Worm (Caenorhabditis elegans) whole organism, young adult: ENCODE measurements around the gene H14A12.3.

Experiments
- C06A6.2 ChIP-seq: fragments of 200-800 bp; sonication (Bioruptor generic); conservative IDR thresholded peaks from 2 replicates; pipeline ENCODE4 v1.3.6; 2022; ENCODE audit warnings: missing genetic modification characterization, missing compliant biosample characterization
- F10E7.11 ChIP-seq: sonication (generic microtip); optimal IDR thresholded peaks from 2 replicates; lab custom pipeline; 2017; ENCODE audit warnings: mild to moderate bottlenecking, missing genetic modification characterization, moderate library complexity, missing compliant biosample characterization
- F22D6.2 ChIP-seq: sonication (generic microtip); optimal IDR thresholded peaks from 2 replicates; lab custom pipeline; 2016; ENCODE audit warnings: mild to moderate bottlenecking, missing genetic modification characterization, missing compliant biosample characterization
- F39B2.1 ChIP-seq: fragments of 200-800 bp; sonication (Bioruptor generic); IDR thresholded peaks from 2 replicates; pipeline ENCODE4 v1.3.6; 2022; ENCODE audit warnings: missing genetic modification reagents, missing genetic modification characterization, missing compliant biosample characterization
- F49E8.2 ChIP-seq: sonication (generic microtip); optimal IDR thresholded peaks from 3 replicates; lab custom pipeline; 2017; ENCODE audit warnings: missing genetic modification characterization, mild to moderate bottlenecking, missing compliant biosample characterization, antibody characterized with exemption, moderate library complexity; ENCODE audit not compliant: insufficient read depth
- Y67H2A.10 ChIP-seq: fragments of 200-800 bp; sonication (Bioruptor generic); conservative IDR thresholded peaks from 2 replicates; pipeline ENCODE4 v1.3.6; 2022; ENCODE audit warnings: missing genetic modification reagents, missing genetic modification characterization, missing compliant biosample characterization
- akir-1 ChIP-seq: fragments of 200-800 bp; sonication (Bioruptor generic); optimal IDR thresholded peaks from 2 replicates; lab custom pipeline; 2018; ENCODE audit warnings: mild to moderate bottlenecking, missing genetic modification characterization, moderate library complexity, missing compliant biosample characterization
- atf-7 ChIP-seq: sonication (generic microtip); optimal IDR thresholded peaks from 2 replicates; lab custom pipeline; 2017; ENCODE audit warnings: mild to moderate bottlenecking, missing genetic modification characterization, missing compliant biosample characterization
- athp-1 ChIP-seq: sonication (generic microtip); optimal IDR thresholded peaks from 2 replicates; lab custom pipeline; 2017; ENCODE audit warnings: mild to moderate bottlenecking, missing genetic modification characterization, missing compliant biosample characterization
- attf-3 ChIP-seq: fragments of 200-800 bp; sonication (Bioruptor generic); conservative IDR thresholded peaks from 2 replicates; pipeline ENCODE4 v1.3.6; 2022; ENCODE audit warnings: missing genetic modification reagents, missing genetic modification characterization, missing compliant biosample characterization
- ccch-3 ChIP-seq: fragments of 200-800 bp; sonication (Bioruptor generic); optimal IDR thresholded peaks from 2 replicates; lab custom pipeline; 2018; ENCODE audit warnings: mild to moderate bottlenecking, missing genetic modification characterization, missing compliant biosample characterization
- cebp-1 ChIP-seq, 2 experiments: fragments of 200-800 bp in 1 of 2; sonication (Bioruptor generic) in 1 of 2; sonication (generic microtip) in 1 of 2; IDR thresholded peaks in 1 of 2; optimal IDR thresholded peaks in 1 of 2; 2 replicates each; pipeline versions ENCODE4 v1.3.6 to Lab custom; 2017 to 2022; ENCODE audit warnings: missing compliant biosample characterization in 2 of 2, missing genetic modification characterization in 2 of 2, mild to moderate bottlenecking in 1 of 2, missing genetic modification reagents in 1 of 2, moderate library complexity in 1 of 2
- ceh-58 ChIP-seq: fragments of 200-800 bp; sonication (Bioruptor generic); IDR thresholded peaks from 2 replicates; pipeline ENCODE4 v1.3.6; 2022; ENCODE audit warnings: missing genetic modification characterization, missing compliant biosample characterization
- ceh-79 ChIP-seq: sonication (generic microtip); optimal IDR thresholded peaks from 2 replicates; lab custom pipeline; 2017; ENCODE audit warnings: mild to moderate bottlenecking, missing genetic modification characterization, missing compliant biosample characterization
- dox-1 ChIP-seq: fragments of 200-800 bp; sonication (Bioruptor generic); IDR thresholded peaks from 2 replicates; pipeline ENCODE4 v1.3.6; 2022; ENCODE audit warnings: missing genetic modification reagents, missing genetic modification characterization, missing compliant biosample characterization
- egl-44 ChIP-seq: fragments of 200-800 bp; sonication (Bioruptor generic); IDR thresholded peaks from 2 replicates; pipeline ENCODE4 v1.3.6; 2022; ENCODE audit warnings: missing genetic modification reagents, missing genetic modification characterization, missing compliant biosample characterization
- hrde-1 ChIP-seq: sonication (generic microtip); optimal IDR thresholded peaks from 2 replicates; lab custom pipeline; 2016; ENCODE audit warnings: missing genetic modification characterization, mild to moderate bottlenecking, missing compliant biosample characterization, moderate library complexity, missing genotype, missing genetic modification reagents, borderline replicate concordance
- let-607 ChIP-seq, 2 experiments: fragments of 200-800 bp in 1 of 2; sonication (Bioruptor generic) in 1 of 2; sonication (generic microtip) in 1 of 2; optimal IDR thresholded peaks; 2 replicates each; lab custom pipeline; 2016 to 2018; ENCODE audit warnings: mild to moderate bottlenecking in 2 of 2, missing compliant biosample characterization in 2 of 2, missing genetic modification characterization in 2 of 2, moderate library complexity in 2 of 2, missing genotype in 1 of 2
- lin-35 ChIP-seq, 3 experiments: fragments of 150-350 bp in 2 of 3; sonication (generic microtip) in 1 of 3; optimal IDR thresholded peaks; 2 replicates each; lab custom pipeline; 2014 to 2018; ENCODE audit warnings: missing biosample characterization in 3 of 3, missing genetic modification characterization in 3 of 3, missing genetic modification reagents in 3 of 3
- madf-10 ChIP-seq: sonication (generic microtip); optimal IDR thresholded peaks from 2 replicates; lab custom pipeline; 2016; ENCODE audit warnings: mild to moderate bottlenecking, missing genetic modification characterization, missing compliant biosample characterization
- mel-28 ChIP-seq: sonication (generic microtip); optimal IDR thresholded peaks from 2 replicates; lab custom pipeline; 2016; ENCODE audit warnings: borderline replicate concordance, mild to moderate bottlenecking, missing genetic modification characterization, missing compliant biosample characterization
- nfya-1 ChIP-seq: sonication (generic microtip); optimal IDR thresholded peaks from 2 replicates; lab custom pipeline; 2017; ENCODE audit warnings: antibody characterized with exemption, missing compliant biosample characterization, missing genetic modification characterization, borderline replicate concordance; ENCODE audit not compliant: insufficient read depth
- nfya-2 ChIP-seq: fragments of 200-800 bp; sonication (Bioruptor generic); IDR thresholded peaks from 2 replicates; pipeline ENCODE4 v1.3.6; 2022; ENCODE audit warnings: missing genetic modification reagents, missing genetic modification characterization, missing compliant biosample characterization
- nhr-80 ChIP-seq: sonication (generic microtip); optimal IDR thresholded peaks from 2 replicates; lab custom pipeline; 2016; ENCODE audit warnings: missing genetic modification characterization, missing compliant biosample characterization
- pbrm-1 ChIP-seq: fragments of 200-800 bp; sonication (Bioruptor generic); IDR thresholded peaks from 2 replicates; pipeline ENCODE4 v1.3.6; 2022; ENCODE audit warnings: missing genetic modification reagents, missing genetic modification characterization, missing compliant biosample characterization
- rcor-1 ChIP-seq: fragments of 200-800 bp; sonication (Bioruptor generic); IDR thresholded peaks from 2 replicates; pipeline ENCODE4 v1.3.6; 2022; ENCODE audit warnings: missing genetic modification reagents, missing genetic modification characterization, missing compliant biosample characterization
- rec-8 ChIP-seq, 2 experiments: sonication (generic microtip); optimal IDR thresholded peaks; 2 replicates each; lab custom pipeline; 2016; ENCODE audit warnings: mild to moderate bottlenecking in 2 of 2, missing genetic modification characterization in 2 of 2, missing genetic modification reagents in 2 of 2, missing genotype in 2 of 2, missing biosample characterization in 1 of 2, missing compliant biosample characterization in 1 of 2, moderate library complexity in 1 of 2
- repo-1 ChIP-seq: sonication (generic microtip); optimal IDR thresholded peaks from 2 replicates; lab custom pipeline; 2017; ENCODE audit warnings: mild to moderate bottlenecking, missing genetic modification characterization, missing compliant biosample characterization
- rpc-1 ChIP-seq, 2 experiments: fragments of 150-350 bp in 1 of 2; sonication (generic microtip) in 1 of 2; optimal IDR thresholded peaks; 2 replicates each; lab custom pipeline; 2014 to 2018; ENCODE audit warnings: missing biosample characterization in 1 of 2, missing genetic modification characterization in 1 of 2, missing genetic modification reagents in 1 of 2, missing genotype in 1 of 2
- sea-2 ChIP-seq: fragments of 200-800 bp; sonication (Bioruptor generic); IDR thresholded peaks from 2 replicates; pipeline ENCODE4 v1.3.6; 2022; ENCODE audit warnings: missing genetic modification characterization, missing compliant biosample characterization
- snpc-1.1 ChIP-seq: sonication (generic microtip); optimal IDR thresholded peaks from 2 replicates; lab custom pipeline; 2017; ENCODE audit warnings: missing genetic modification characterization, mild to moderate bottlenecking, missing compliant biosample characterization, antibody characterized with exemption, moderate library complexity, missing genotype, missing genetic modification reagents; ENCODE audit not compliant: insufficient read depth
- snpc-1.3 ChIP-seq: sonication (generic microtip); optimal IDR thresholded peaks from 2 replicates; lab custom pipeline; 2017; ENCODE audit warnings: missing genetic modification characterization, mild to moderate bottlenecking, missing compliant biosample characterization, antibody characterized with exemption, moderate library complexity, missing genotype, missing genetic modification reagents; ENCODE audit not compliant: insufficient read depth
- snpc-4 ChIP-seq, 5 experiments: fragments of 150-350 bp in 1 of 5; sonication (generic microtip) in 4 of 5; optimal IDR thresholded peaks; 2 replicates each; lab custom pipeline; 2014 to 2018; ENCODE audit warnings: missing genetic modification characterization in 5 of 5, missing biosample characterization in 3 of 5, antibody characterized with exemption in 2 of 5, mild to moderate bottlenecking in 2 of 5, missing compliant biosample characterization in 2 of 5, missing genotype in 2 of 5, moderate library complexity in 2 of 5, missing genetic modification reagents in 1 of 5
- tbx-9 ChIP-seq: sonication (generic microtip); optimal IDR thresholded peaks from 2 replicates; lab custom pipeline; 2016; ENCODE audit warnings: borderline replicate concordance, missing genetic modification characterization, inconsistent platforms, missing compliant biosample characterization
- unc-130 ChIP-seq: sonication (generic microtip); optimal IDR thresholded peaks from 2 replicates; lab custom pipeline; 2016; ENCODE audit warnings: missing genetic modification reagents, missing genetic modification characterization, missing compliant biosample characterization
- zfh-2 ChIP-seq: fragments of 200-800 bp; sonication (Bioruptor generic); conservative IDR thresholded peaks from 2 replicates; pipeline ENCODE4 v1.3.6; 2022; ENCODE audit warnings: missing genetic modification reagents, missing genetic modification characterization, missing compliant biosample characterization
- ztf-26 ChIP-seq: sonication (generic microtip); optimal IDR thresholded peaks from 2 replicates; lab custom pipeline; 2017; ENCODE audit warnings: missing genetic modification characterization, missing compliant biosample characterization

The H14A12.3 gene

ce11 chrIII:7458846-7459365 is 4.7 kb upstream of the H14A12.3 start, which contains the start of the genes fipr-19 and fipr-18:
Gene fipr-19 (minus strand): TSS chrIII:7458946.
Gene fipr-18 (plus strand): TSS chrIII:7459315.
- TF ChIP-seq ceh-79 (no peak), egl-44 (GFP tag; lab: Robert Waterston, UW) (no peak), F10E7.11 (tag; lab: Kevin White, UChicago) (no peak), sea-2 (GFP tag; lab: Robert Waterston, UW) (no peak), Y67H2A.10 (GFP tag; lab: Robert Waterston, UW) (no peak), nhr-80 (no peak), hrde-1 (no peak), let-607 (tag; optimal IDR thresholded peaks at IDR 0.05; lab: Kevin White, UChicago) (no peak), akir-1 (GFP tag; lab: Kevin White, UChicago) (no peak), snpc-1.3 (tag; lab: Kevin White, UChicago) (no peak), lin-35 (GFP tag; optimal IDR thresholded peaks at IDR 0.05; lab: Kevin White, UChicago) (no peak), pbrm-1 (GFP tag; lab: Robert Waterston, UW) (no peak), madf-10 (tag; lab: Kevin White, UChicago) (no peak), snpc-1.1 (tag; lab: Kevin White, UChicago) (no peak), nfya-2 (GFP tag; lab: Robert Waterston, UW) (no peak), repo-1 (tag; lab: Kevin White, UChicago) (no peak)

- TF ChIP-seq rpc-1 (optimal IDR thresholded peaks at IDR 0.05; lab: Kevin White, UChicago) (no peak), rpc-1 (tag; optimal IDR thresholded peaks at IDR 0.05; lab: Kevin White, UChicago) (no peak), F39B2.1 (GFP tag; lab: Robert Waterston, UW) (no peak), unc-130 (GFP tag; lab: Kevin White, UChicago) (no peak), snpc-4 (GFP tag; optimal IDR thresholded peaks at IDR 0.05; lab: Kevin White, UChicago) (no peak), snpc-4 (tag; optimal IDR thresholded peaks at IDR 0.05; lab: Kevin White, UChicago) (no peak), ceh-58 (GFP tag; lab: Robert Waterston, UW) (no peak), rec-8 (tag; optimal IDR thresholded peaks at IDR 0.05; lab: Kevin White, UChicago) (no peak), nfya-1 (tag; lab: Kevin White, UChicago) (no peak), repo-1 (tag; lab: Kevin White, UChicago) (no peak), cebp-1 (GFP tag; IDR thresholded peaks at IDR 0.05; lab: Robert Waterston, UW) (no peak), cebp-1 (tag; optimal IDR thresholded peaks at IDR 0.05; lab: Kevin White, UChicago) (no peak), attf-3 (GFP tag; lab: Robert Waterston, UW) (no peak), F49E8.2 (tag; lab: Kevin White, UChicago) (no peak), ztf-26 (tag; lab: Kevin White, UChicago) (no peak), zfh-2 (GFP tag; lab: Robert Waterston, UW) (no peak), tbx-9 (tag; lab: Kevin White, UChicago) (no peak), atf-7 (tag; lab: Kevin White, UChicago) (no peak)
Measured at ce11 chrIII:7460018-7460417, 3.6 kb upstream of the H14A12.3 start, which contains the start of gene mls-1. Gene mls-1 (plus strand): TSS chrIII:7460341.

ce11 chrIII:7462295-7462694 is 1.3 kb upstream of the H14A12.3 start, which contains the start of gene fipr-20:
Gene fipr-20 (minus strand): TSS chrIII:7462395.
- no peak for TF ChIP-seq rcor-1
- no peak for TF ChIP-seq athp-1 (tag; lab: Kevin White, UChicago)
- no peak for TF ChIP-seq F22D6.2
- TF ChIP-seq dox-1 (GFP tag; lab: Robert Waterston, UW) = no peak
- TF ChIP-seq mel-28 (tag; lab: Kevin White, UChicago) = no peak
- no peak for TF ChIP-seq snpc-4 (GFP tag; optimal IDR thresholded peaks at IDR 0.05; lab: Kevin White, UChicago)
- no peak for TF ChIP-seq snpc-4 (tag; optimal IDR thresholded peaks at IDR 0.05; lab: Kevin White, UChicago)
- TF ChIP-seq nfya-1 (tag; lab: Kevin White, UChicago) = no peak
- TF ChIP-seq ccch-3 (GFP tag; lab: Kevin White, UChicago) = no peak
- no peak for TF ChIP-seq C06A6.2
